Worm (Caenorhabditis elegans) whole organism, L2 larva: ENCODE data around the gene athp-3.

ENCODE experiments used
- C34F6.9 ChIP-seq: fragments of 150-350 bp; optimal IDR thresholded peaks from 2 replicates; lab custom pipeline; 2014; ENCODE audit warnings: missing biosample characterization, missing genetic modification characterization
- F13H6.1 ChIP-seq: sonication (generic microtip); optimal IDR thresholded peaks from 2 replicates; lab custom pipeline; 2016; ENCODE audit warnings: missing genetic modification characterization, missing compliant biosample characterization
- R02D3.7 ChIP-seq: fragments of 150-350 bp; optimal IDR thresholded peaks from 2 replicates; lab custom pipeline; 2014; ENCODE audit warnings: missing biosample characterization, missing genetic modification characterization
- Y55F3AM.14 ChIP-seq: fragments of 200-800 bp; sonication (Bioruptor generic); optimal IDR thresholded peaks from 2 replicates; lab custom pipeline; 2018; ENCODE audit warnings: mild to moderate bottlenecking, missing genetic modification characterization, missing compliant biosample characterization
- ZK546.5 ChIP-seq: sonication (generic microtip); optimal IDR thresholded peaks from 2 replicates; lab custom pipeline; 2017; ENCODE audit warnings: missing biosample characterization, missing genetic modification characterization
- alr-1 ChIP-seq: fragments of 150-350 bp; optimal IDR thresholded peaks from 2 replicates; lab custom pipeline; 2014; ENCODE audit warnings: missing biosample characterization, missing genetic modification characterization
- aly-2 ChIP-seq: fragments of 150-350 bp; optimal IDR thresholded peaks from 2 replicates; lab custom pipeline; 2014; ENCODE audit warnings: missing biosample characterization, missing genetic modification characterization
- ama-1 ChIP-seq: fragments of 150-350 bp; optimal IDR thresholded peaks from 2 replicates; lab custom pipeline; 2018; ENCODE audit warnings: inconsistent platforms
- blmp-1 ChIP-seq: sonication (generic microtip); optimal IDR thresholded peaks from 2 replicates; lab custom pipeline; 2017; ENCODE audit warnings: missing genetic modification characterization, mild to moderate bottlenecking, missing compliant biosample characterization, antibody characterized with exemption, moderate library complexity; ENCODE audit not compliant: insufficient read depth
- ceh-16 ChIP-seq: fragments of 150-350 bp; optimal IDR thresholded peaks from 2 replicates; lab custom pipeline; 2014; ENCODE audit warnings: missing biosample characterization, missing genetic modification characterization
- ceh-82 ChIP-seq: fragments of 150-350 bp; optimal IDR thresholded peaks from 2 replicates; lab custom pipeline; 2014; ENCODE audit warnings: missing biosample characterization, missing genetic modification characterization
- crh-2 ChIP-seq: sonication (generic microtip); optimal IDR thresholded peaks from 2 replicates; lab custom pipeline; 2017; ENCODE audit warnings: missing biosample characterization, missing genetic modification characterization
- dmd-4 ChIP-seq: sonication (generic microtip); optimal IDR thresholded peaks from 2 replicates; lab custom pipeline; 2017; ENCODE audit warnings: missing biosample characterization, missing genetic modification characterization
- egl-27 ChIP-seq: sonication (generic microtip); optimal IDR thresholded peaks from 3 replicates; lab custom pipeline; 2017; ENCODE audit warnings: missing biosample characterization, missing genetic modification reagents, missing genetic modification characterization
- elt-1 ChIP-seq: fragments of 150-350 bp; optimal IDR thresholded peaks from 2 replicates; lab custom pipeline; 2014; ENCODE audit warnings: missing biosample characterization, missing genetic modification characterization
- fos-1 ChIP-seq: fragments of 150-350 bp; optimal IDR thresholded peaks from 2 replicates; lab custom pipeline; 2014; ENCODE audit warnings: missing biosample characterization, missing genetic modification characterization
- lin-11 ChIP-seq: fragments of 150-350 bp; sonication (generic microtip); optimal IDR thresholded peaks from 2 replicates; lab custom pipeline; 2014; ENCODE audit warnings: missing biosample characterization, missing genetic modification characterization, inconsistent platforms, mixed read lengths
- lin-13 ChIP-seq: fragments of 150-350 bp; optimal IDR thresholded peaks from 2 replicates; lab custom pipeline; 2014; ENCODE audit warnings: missing biosample characterization, missing genetic modification reagents, missing genetic modification characterization
- mab-5 ChIP-seq: fragments of 150-350 bp; optimal IDR thresholded peaks from 2 replicates; lab custom pipeline; 2014; ENCODE audit warnings: missing biosample characterization, missing genetic modification characterization
- mbf-1 ChIP-seq: sonication (generic microtip); optimal IDR thresholded peaks from 2 replicates; lab custom pipeline; 2017; ENCODE audit warnings: missing biosample characterization, missing genetic modification characterization
- nhr-11 ChIP-seq: fragments of 150-350 bp; optimal IDR thresholded peaks from 2 replicates; lab custom pipeline; 2014; ENCODE audit warnings: missing biosample characterization, missing genetic modification characterization
- nhr-12 ChIP-seq: fragments of 150-350 bp; optimal IDR thresholded peaks from 2 replicates; lab custom pipeline; 2014; ENCODE audit warnings: missing biosample characterization, missing genetic modification characterization
- nhr-21 ChIP-seq: fragments of 150-350 bp; optimal IDR thresholded peaks from 2 replicates; lab custom pipeline; 2014; ENCODE audit warnings: missing biosample characterization, missing genetic modification characterization
- nhr-23 ChIP-seq: fragments of 150-350 bp; optimal IDR thresholded peaks from 2 replicates; lab custom pipeline; 2014; ENCODE audit warnings: missing biosample characterization, missing genetic modification reagents, missing genetic modification characterization
- nhr-237 ChIP-seq: fragments of 150-350 bp; optimal IDR thresholded peaks from 2 replicates; lab custom pipeline; 2014; ENCODE audit warnings: missing biosample characterization, missing genetic modification characterization
- nhr-25 ChIP-seq: fragments of 150-350 bp; sonication (generic microtip); optimal IDR thresholded peaks from 3 replicates; lab custom pipeline; 2014; ENCODE audit warnings: missing biosample characterization, missing genetic modification characterization
- nhr-6 ChIP-seq: fragments of 150-350 bp; optimal IDR thresholded peaks from 2 replicates; lab custom pipeline; 2014; ENCODE audit warnings: missing biosample characterization, missing genetic modification characterization
- nhr-77 ChIP-seq: fragments of 150-350 bp; optimal IDR thresholded peaks from 2 replicates; lab custom pipeline; 2014; ENCODE audit warnings: missing biosample characterization, missing genetic modification characterization
- peb-1 ChIP-seq: fragments of 150-350 bp; optimal IDR thresholded peaks from 2 replicates; lab custom pipeline; 2014; ENCODE audit warnings: missing biosample characterization, missing genetic modification characterization
- skn-1 ChIP-seq: sonication (generic microtip); optimal IDR thresholded peaks from 2 replicates; lab custom pipeline; 2017; ENCODE audit warnings: missing biosample characterization, missing genetic modification characterization
- unc-55 ChIP-seq: fragments of 150-350 bp; sonication (generic microtip); optimal IDR thresholded peaks from 3 replicates; lab custom pipeline; 2014; ENCODE audit warnings: missing biosample characterization, missing genetic modification reagents, missing genetic modification characterization
- unc-62 ChIP-seq: fragments of 150-350 bp; optimal IDR thresholded peaks from 2 replicates; lab custom pipeline; 2014; ENCODE audit warnings: missing biosample characterization, missing genetic modification reagents, missing genetic modification characterization
- zag-1 ChIP-seq: fragments of 150-350 bp; optimal IDR thresholded peaks from 2 replicates; lab custom pipeline; 2014; ENCODE audit warnings: missing biosample characterization, missing genetic modification characterization
- ztf-1 ChIP-seq: fragments of 200-800 bp; sonication (Bioruptor generic); conservative IDR thresholded peaks from 2 replicates; pipeline ENCODE4 v1.3.6; 2022; ENCODE audit warnings: missing genetic modification characterization, missing compliant biosample characterization
- ztf-4 ChIP-seq: fragments of 150-350 bp; optimal IDR thresholded peaks from 2 replicates; lab custom pipeline; 2014; ENCODE audit warnings: missing biosample characterization, missing genetic modification characterization

Gene athp-3

DNA sequence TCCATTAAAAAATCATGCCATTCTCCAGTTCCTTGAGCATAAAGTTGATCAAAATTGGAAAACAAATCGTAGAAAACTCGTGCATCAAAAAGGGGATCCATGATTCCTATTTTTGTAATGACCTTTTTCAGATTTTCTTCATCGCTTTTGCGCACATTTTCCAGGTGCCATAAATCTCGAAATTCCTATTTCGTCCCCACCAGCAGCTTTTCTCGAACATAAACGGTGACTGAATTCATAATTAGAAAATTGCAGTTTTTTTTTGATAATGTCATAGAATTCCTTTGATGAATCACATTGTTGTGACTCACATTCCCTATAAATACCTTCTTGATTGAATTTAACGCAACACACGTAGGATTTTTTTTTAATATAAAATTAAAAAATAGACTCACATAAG lies 17.7 kb downstream of the athp-3 start, which contains the start of gene nhr-229:
Gene nhr-229 (minus strand): TSS at position 101 of the 400 bp plus-strand sequence.
- TF ChIP-seq dmd-4 (tag; lab: Kevin White, UChicago): no peak

- no peak for TF ChIP-seq lin-13
- no peak for TF ChIP-seq C34F6.9 (tag; lab: Kevin White, UChicago)
- no peak for TF ChIP-seq ceh-82 (tag; lab: Kevin White, UChicago)
- no peak for TF ChIP-seq dmd-4 (tag; lab: Kevin White, UChicago)
- TF ChIP-seq zag-1 (tag; lab: Kevin White, UChicago): no peak
- no peak for TF ChIP-seq alr-1
- no peak for TF ChIP-seq ama-1 (lab: Kevin White, UChicago)
Measured at ce11 chrIV:17026568-17026967, 21.6 kb downstream of the athp-3 start.

ce11 chrIV:17025017-17025416 lies 23.1 kb downstream of the athp-3 start, which contains the start of gene dct-13:
dct-13 (minus strand) TSS chrIV:17025117.
- no peak for TF ChIP-seq unc-55 (GFP tag; lab: Kevin White, UChicago)
- no peak for TF ChIP-seq lin-13
- no peak for TF ChIP-seq aly-2 (tag; lab: Kevin White, UChicago)
- no peak for TF ChIP-seq nhr-25 (tag; lab: Kevin White, UChicago)
- TF ChIP-seq R02D3.7 (tag; lab: Kevin White, UChicago): no peak
- no peak for TF ChIP-seq ceh-16 (tag; lab: Kevin White, UChicago)
- no peak for TF ChIP-seq fos-1
- TF ChIP-seq lin-11 (tag; lab: Kevin White, UChicago): no peak
- TF ChIP-seq F13H6.1 (tag; lab: Kevin White, UChicago): no peak
- TF ChIP-seq nhr-11: no peak
- no peak for TF ChIP-seq nhr-6 (tag; lab: Kevin White, UChicago)
- TF ChIP-seq unc-62: no peak
- TF ChIP-seq alr-1: no peak
- TF ChIP-seq egl-27 (tag; lab: Kevin White, UChicago): no peak
- TF ChIP-seq, all 48 proteins: peak for 0

DNA sequence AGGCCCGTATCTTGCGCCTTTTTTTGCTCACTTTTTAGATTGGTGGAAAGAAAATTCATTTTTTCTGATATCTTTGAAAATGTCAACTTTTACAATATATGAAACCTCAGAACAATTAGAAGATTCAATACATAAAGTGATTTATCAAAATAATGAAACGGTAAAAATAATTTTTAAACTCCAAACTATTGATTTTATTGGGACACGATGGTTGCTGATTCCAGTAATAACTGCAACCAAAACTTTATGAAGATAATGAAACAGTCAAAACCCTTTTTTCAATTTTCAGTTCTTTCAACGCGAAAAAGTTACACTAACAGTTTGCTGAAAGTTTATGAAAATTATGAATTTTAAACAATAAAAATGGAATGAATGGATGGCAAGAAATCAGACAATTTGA lies 27.1 kb downstream of the athp-3 start:
- TF ChIP-seq zag-1 (tag; lab: Kevin White, UChicago) (no peak), lin-13 (no peak), ztf-4 (tag; lab: Kevin White, UChicago) (no peak), nhr-21 (tag; lab: Kevin White, UChicago) (no peak), ceh-82 (tag; lab: Kevin White, UChicago) (no peak), nhr-23 (tag; lab: Kevin White, UChicago) (no peak), ZK546.5 (tag; lab: Kevin White, UChicago) (no peak), fos-1 (no peak), nhr-12 (no peak), blmp-1 (tag; lab: Kevin White, UChicago) (no peak), mbf-1 (tag; lab: Kevin White, UChicago) (no peak), nhr-237 (tag; lab: Kevin White, UChicago) (no peak), crh-2 (tag; lab: Kevin White, UChicago) (no peak), elt-1 (tag; lab: Kevin White, UChicago) (no peak), dmd-4 (tag; lab: Kevin White, UChicago) (no peak)

- TF ChIP-seq nhr-237 (tag; lab: Kevin White, UChicago): no peak
- TF ChIP-seq nhr-11: no peak
- TF ChIP-seq Y55F3AM.14 (GFP tag; lab: Kevin White, UChicago): no peak
- no peak for TF ChIP-seq mab-5 (tag; lab: Kevin White, UChicago)
- no peak for TF ChIP-seq C34F6.9 (tag; lab: Kevin White, UChicago)
- no peak for TF ChIP-seq nhr-77 (tag; lab: Kevin White, UChicago)
- TF ChIP-seq ama-1 (lab: Kevin White, UChicago): no peak
- TF ChIP-seq nhr-21 (tag; lab: Kevin White, UChicago): no peak
- no peak for TF ChIP-seq ztf-1
- TF ChIP-seq nhr-6 (tag; lab: Kevin White, UChicago): no peak
- no peak for TF ChIP-seq ceh-82 (tag; lab: Kevin White, UChicago)
- no peak for TF ChIP-seq peb-1 (tag; lab: Kevin White, UChicago)
- TF ChIP-seq nhr-23 (tag; lab: Kevin White, UChicago): no peak
- no peak for TF ChIP-seq fos-1
- TF ChIP-seq skn-1 (tag; lab: Kevin White, UChicago): no peak
- no peak for TF ChIP-seq R02D3.7 (tag; lab: Kevin White, UChicago)
- TF ChIP-seq, all 48 proteins: peak for 0
Measured at ce11 chrIV:17010274-17010673, 37.9 kb downstream of the athp-3 start.
